Worm (Caenorhabditis elegans) whole organism, young adult: ENCODE results near the gene F22H10.6.

Experiments used
- F49E8.2 ChIP-seq: sonication (generic microtip); optimal IDR thresholded peaks from 3 replicates; lab custom pipeline; 2017; ENCODE audit warnings: missing genetic modification characterization, mild to moderate bottlenecking, missing compliant biosample characterization, antibody characterized with exemption, moderate library complexity; ENCODE audit not compliant: insufficient read depth
- F55B11.4 ChIP-seq: sonication (generic microtip); optimal IDR thresholded peaks from 2 replicates; lab custom pipeline; 2016; ENCODE audit warnings: missing compliant biosample characterization, missing genetic modification characterization, borderline replicate concordance; ENCODE audit not compliant: insufficient read depth
- ceh-40 ChIP-seq: fragments of 200-800 bp; sonication (Bioruptor generic); IDR thresholded peaks from 2 replicates; pipeline ENCODE4 v1.3.6; 2022; ENCODE audit warnings: missing genetic modification characterization, missing compliant biosample characterization
- die-1 ChIP-seq: sonication (generic microtip); optimal IDR thresholded peaks from 2 replicates; lab custom pipeline; 2016; ENCODE audit warnings: missing genotype, mild to moderate bottlenecking, missing genetic modification characterization, missing compliant biosample characterization
- dox-1 ChIP-seq: fragments of 200-800 bp; sonication (Bioruptor generic); IDR thresholded peaks from 2 replicates; pipeline ENCODE4 v1.3.6; 2022; ENCODE audit warnings: missing genetic modification reagents, missing genetic modification characterization, missing compliant biosample characterization
- dpff-1 ChIP-seq: sonication (generic microtip); optimal IDR thresholded peaks from 2 replicates; lab custom pipeline; 2017; ENCODE audit warnings: mild to moderate bottlenecking, missing genetic modification characterization, missing compliant biosample characterization
- gei-17 ChIP-seq: fragments of 200-800 bp; sonication (Bioruptor generic); optimal IDR thresholded peaks from 2 replicates; lab custom pipeline; 2018; ENCODE audit warnings: mild to moderate bottlenecking, missing genetic modification characterization, missing compliant biosample characterization
- lsl-1 ChIP-seq: fragments of 200-800 bp; sonication (Bioruptor generic); optimal IDR thresholded peaks from 2 replicates; lab custom pipeline; 2018; ENCODE audit warnings: mild to moderate bottlenecking, missing genetic modification characterization, moderate library complexity, missing compliant biosample characterization
- nhr-90 ChIP-seq: sonication (generic microtip); optimal IDR thresholded peaks from 2 replicates; lab custom pipeline; 2016; ENCODE audit warnings: missing genotype, mild to moderate bottlenecking, missing genetic modification characterization, missing compliant biosample characterization
- rpc-1 ChIP-seq, 2 experiments: fragments of 150-350 bp in 1 of 2; sonication (generic microtip) in 1 of 2; optimal IDR thresholded peaks; 2 replicates each; lab custom pipeline; 2014 to 2018; ENCODE audit warnings: missing biosample characterization in 1 of 2, missing genetic modification characterization in 1 of 2, missing genetic modification reagents in 1 of 2, missing genotype in 1 of 2
- zim-3 ChIP-seq: sonication (generic microtip); optimal IDR thresholded peaks from 2 replicates; lab custom pipeline; 2017; ENCODE audit warnings: mild to moderate bottlenecking, missing genetic modification characterization, moderate library complexity, missing compliant biosample characterization

DNA sequence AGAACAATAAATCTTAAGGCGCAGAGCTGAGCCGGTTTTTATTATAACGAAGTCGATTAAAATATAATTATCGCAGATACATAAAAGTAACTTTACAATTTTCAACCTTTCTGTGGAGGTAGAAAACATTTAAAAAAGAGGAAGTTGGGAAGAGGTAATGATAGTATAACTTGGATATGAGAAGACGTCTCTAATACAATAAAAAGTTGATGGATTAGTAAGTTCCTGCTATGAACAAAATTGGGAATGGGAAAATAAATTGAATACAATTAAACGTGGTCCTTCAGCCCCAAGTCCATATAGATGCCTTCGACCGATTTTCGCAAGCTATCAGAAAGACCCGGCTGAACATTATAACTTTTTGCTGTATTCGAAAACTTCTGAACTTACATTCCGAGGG is 14.5 kb upstream of the F22H10.6 start:
- TF ChIP-seq nhr-90 (tag; lab: Kevin White, UChicago) (no peak), zim-3 (tag; lab: Kevin White, UChicago) (no peak), ceh-40 (GFP tag; lab: Robert Waterston, UW) (no peak), F55B11.4 (tag; lab: Kevin White, UChicago) (no peak), gei-17 (no peak), die-1 (tag; lab: Kevin White, UChicago) (no peak), lsl-1 (no peak), F49E8.2 (no peak), dox-1 (GFP tag; lab: Robert Waterston, UW) (no peak), dpff-1 (no peak), rpc-1 (optimal IDR thresholded peaks at IDR 0.05; lab: Kevin White, UChicago) (no peak), rpc-1 (tag; optimal IDR thresholded peaks at IDR 0.05; lab: Kevin White, UChicago) (no peak)
